Fruit fly (Drosophila melanogaster) whole organism, embryonic: ENCODE data around the gene dib.

Source experiments
- Aef1 ChIP-seq: fragments of 200-800 bp; sonication (Bioruptor generic); IDR thresholded peaks from 3 replicates; pipeline ENCODE4 v1.3.6; 2022; ENCODE audit warnings: missing biosample characterization, missing genetic modification characterization
- CG10321 ChIP-seq: fragments of 200-800 bp; sonication (Bioruptor generic); IDR thresholded peaks from 2 replicates; pipeline ENCODE4 v1.3.6; 2022; ENCODE audit warnings: missing biosample characterization, missing genetic modification characterization
- CG10565 ChIP-seq: fragments of 200-800 bp; sonication (Bioruptor generic); optimal IDR thresholded peaks from 3 replicates; lab custom pipeline; 2016; ENCODE audit warnings: missing biosample characterization, mild to moderate bottlenecking, missing genetic modification characterization
- CG10959 ChIP-seq: fragments of 200-800 bp; sonication (Bioruptor generic); IDR thresholded peaks from 2 replicates; pipeline ENCODE4 v1.3.6; 2022; ENCODE audit warnings: missing biosample characterization, missing genetic modification characterization
- CG11504 ChIP-seq: fragments of 200-800 bp; sonication (Bioruptor generic); optimal IDR thresholded peaks from 3 replicates; lab custom pipeline; 2019; ENCODE audit warnings: missing biosample characterization, mild to moderate bottlenecking, missing genetic modification characterization, moderate library complexity
- CG11560 ChIP-seq: fragments of 200-800 bp; sonication (Bioruptor generic); IDR thresholded peaks from 3 replicates; pipeline ENCODE4 v1.3.6; 2022; ENCODE audit warnings: missing biosample characterization, missing genetic modification characterization
- CG1233 ChIP-seq: fragments of 200-800 bp; sonication (Bioruptor generic); optimal IDR thresholded peaks from 4 replicates; lab custom pipeline; 2018; ENCODE audit warnings: missing biosample characterization, mild to moderate bottlenecking, missing genetic modification characterization
- CG13287 ChIP-seq: fragments of 200-800 bp; sonication (Bioruptor generic); IDR thresholded peaks from 2 replicates; pipeline ENCODE4 v1.3.6; 2022; ENCODE audit warnings: missing biosample characterization, missing genetic modification characterization; ENCODE audit not compliant: partially characterized antibody
- CG1529 ChIP-seq: fragments of 200-800 bp; sonication (Bioruptor generic); optimal IDR thresholded peaks from 3 replicates; lab custom pipeline; 2018; ENCODE audit warnings: missing biosample characterization, missing genetic modification characterization
- CG16779 ChIP-seq: fragments of 200-800 bp; sonication (Bioruptor generic); IDR thresholded peaks from 2 replicates; pipeline ENCODE4 v1.3.6; 2022; ENCODE audit warnings: missing biosample characterization, missing genetic modification characterization
- CG2202 ChIP-seq: fragments of 200-800 bp; sonication (Bioruptor generic); optimal IDR thresholded peaks from 2 replicates; lab custom pipeline; 2018; ENCODE audit warnings: missing biosample characterization, mild to moderate bottlenecking, missing genetic modification characterization
- CG42726 ChIP-seq: fragments of 200-800 bp; sonication (Bioruptor generic); IDR thresholded peaks from 2 replicates; pipeline ENCODE4 v1.3.6; 2022; ENCODE audit warnings: missing biosample characterization, missing genetic modification characterization; ENCODE audit not compliant: partially characterized antibody
- CG5953 ChIP-seq: fragments of 200-800 bp; sonication (Bioruptor generic); IDR thresholded peaks from 2 replicates; pipeline ENCODE4 v1.3.6; 2022; ENCODE audit warnings: missing biosample characterization, missing genetic modification characterization
- CG6791 ChIP-seq: fragments of 200-800 bp; sonication (Bioruptor generic); IDR thresholded peaks from 3 replicates; pipeline ENCODE4 v1.3.6; 2022; ENCODE audit warnings: missing biosample characterization, missing genetic modification characterization; ENCODE audit not compliant: partially characterized antibody
- CG7556 ChIP-seq: fragments of 200-800 bp; sonication (Bioruptor generic); optimal IDR thresholded peaks from 2 replicates; lab custom pipeline; 2017; ENCODE audit warnings: missing biosample characterization, mild to moderate bottlenecking, missing genetic modification characterization
- CG7839 ChIP-seq: fragments of 200-800 bp; sonication (Bioruptor generic); optimal IDR thresholded peaks from 3 replicates; lab custom pipeline; 2018; ENCODE audit warnings: missing biosample characterization, mild to moderate bottlenecking, missing genetic modification characterization, moderate library complexity
- CG8944 ChIP-seq: fragments of 200-800 bp; sonication (Bioruptor generic); optimal IDR thresholded peaks from 3 replicates; lab custom pipeline; 2016; ENCODE audit warnings: missing biosample characterization, missing genetic modification characterization
- Camta ChIP-seq: fragments of 200-800 bp; sonication (Bioruptor generic); optimal IDR thresholded peaks from 2 replicates; lab custom pipeline; 2016; ENCODE audit warnings: missing biosample characterization, missing genetic modification characterization
- ERR ChIP-seq: fragments of 200-800 bp; sonication (Bioruptor generic); optimal IDR thresholded peaks from 2 replicates; lab custom pipeline; 2016; ENCODE audit warnings: missing biosample characterization, missing genetic modification characterization
- GATAe ChIP-seq: fragments of 200-800 bp; sonication (Bioruptor generic); conservative IDR thresholded peaks from 2 replicates; pipeline ENCODE4 v1.3.6; 2022; ENCODE audit warnings: missing biosample characterization, missing genetic modification characterization
- Gug ChIP-seq: fragments of 200-800 bp; sonication (Bioruptor generic); IDR thresholded peaks from 4 replicates; pipeline ENCODE4 v1.3.6; 2022; ENCODE audit warnings: missing biosample characterization, missing genetic modification characterization
- HLH3B ChIP-seq: fragments of 200-800 bp; sonication (Bioruptor generic); IDR thresholded peaks from 2 replicates; pipeline ENCODE4 v1.3.6; 2022; ENCODE audit warnings: missing biosample characterization, missing genetic modification characterization
- HLH54F ChIP-seq: fragments of 200-800 bp; sonication (Bioruptor generic); optimal IDR thresholded peaks from 3 replicates; lab custom pipeline; 2016; ENCODE audit warnings: missing biosample characterization, missing genetic modification characterization
- Hr51 ChIP-seq, 2 experiments: fragments of 200-800 bp; sonication (Bioruptor generic); optimal IDR thresholded peaks; 2 replicates in 1 of 2; 3 replicates in 1 of 2; lab custom pipeline; 2016 to 2018; ENCODE audit warnings: missing biosample characterization in 2 of 2, missing genetic modification characterization in 2 of 2, mild to moderate bottlenecking in 1 of 2, moderate library complexity in 1 of 2
- Lhr ChIP-seq: fragments of 200-800 bp; sonication (Bioruptor generic); optimal IDR thresholded peaks from 3 replicates; lab custom pipeline; 2017; ENCODE audit warnings: mild to moderate bottlenecking, missing biosample characterization, missing genetic modification reagents, missing genetic modification characterization
- Mes4 ChIP-seq: fragments of 200-800 bp; sonication (Bioruptor generic); optimal IDR thresholded peaks from 2 replicates; lab custom pipeline; 2016; ENCODE audit warnings: missing biosample characterization, missing genetic modification characterization
- NK7.1 ChIP-seq: fragments of 200-800 bp; sonication (Bioruptor generic); optimal IDR thresholded peaks from 3 replicates; lab custom pipeline; 2016; ENCODE audit warnings: missing biosample characterization, missing genetic modification characterization
- Sry-δ ChIP-seq: fragments of 200-800 bp; sonication (Bioruptor generic); optimal IDR thresholded peaks from 2 replicates; lab custom pipeline; 2016; ENCODE audit warnings: missing biosample characterization, missing genetic modification characterization
- TFAM ChIP-seq: fragments of 200-800 bp; sonication (Bioruptor generic); optimal IDR thresholded peaks from 2 replicates; lab custom pipeline; 2017; ENCODE audit warnings: missing biosample characterization, missing genetic modification characterization, inconsistent platforms
- Trl ChIP-seq, 3 experiments: fragments of >200 bp in 2 of 3; fragments of 200-800 bp in 1 of 3; sonication (Bioruptor generic) in 1 of 3; optimal IDR thresholded peaks; 2 replicates in 1 of 3; 3 replicates in 2 of 3; lab custom pipeline; 2016 to 2017; ENCODE audit warnings: missing biosample characterization in 1 of 3, missing genetic modification characterization in 1 of 3
- Vsx1 ChIP-seq: fragments of 200-800 bp; sonication (Bioruptor generic); optimal IDR thresholded peaks from 2 replicates; lab custom pipeline; 2017; ENCODE audit warnings: missing biosample characterization, mild to moderate bottlenecking, missing genetic modification characterization, missing genetic modification reagents
- ap ChIP-seq: fragments of 200-800 bp; sonication (Bioruptor generic); IDR thresholded peaks from 2 replicates; pipeline ENCODE4 v1.3.6; 2022; ENCODE audit warnings: missing biosample characterization, missing genetic modification characterization
- crol ChIP-seq: fragments of 200-800 bp; sonication (Bioruptor generic); IDR thresholded peaks from 2 replicates; pipeline ENCODE4 v1.3.6; 2022; ENCODE audit warnings: missing biosample characterization, missing genetic modification characterization
- gce ChIP-seq: fragments of 200-800 bp; sonication (Bioruptor generic); IDR thresholded peaks from 3 replicates; pipeline ENCODE4 v1.3.6; 2022; ENCODE audit warnings: missing biosample characterization, missing genetic modification characterization
- gem ChIP-seq: fragments of 200-800 bp; sonication (Bioruptor generic); optimal IDR thresholded peaks from 2 replicates; lab custom pipeline; 2019; ENCODE audit warnings: missing biosample characterization, mild to moderate bottlenecking, missing genetic modification characterization, moderate library complexity
- ham ChIP-seq: fragments of 200-800 bp; sonication (Bioruptor generic); IDR thresholded peaks from 2 replicates; pipeline ENCODE4 v1.3.6; 2022; ENCODE audit warnings: missing biosample characterization, missing genetic modification characterization
- kni ChIP-seq: fragments of 200-800 bp; sonication (Bioruptor generic); optimal IDR thresholded peaks from 3 replicates; lab custom pipeline; 2017; ENCODE audit warnings: mild to moderate bottlenecking, missing biosample characterization, missing genetic modification reagents, missing genetic modification characterization
- maf-S ChIP-seq: fragments of 200-800 bp; sonication (Bioruptor generic); optimal IDR thresholded peaks from 2 replicates; lab custom pipeline; 2016; ENCODE audit warnings: missing biosample characterization, missing genetic modification characterization
- mld ChIP-seq: fragments of 200-800 bp; sonication (Bioruptor generic); IDR thresholded peaks from 3 replicates; pipeline ENCODE4 v1.3.6; 2022; ENCODE audit warnings: missing biosample characterization, missing genetic modification characterization; ENCODE audit not compliant: partially characterized antibody
- nau ChIP-seq: fragments of 200-800 bp; sonication (Bioruptor generic); optimal IDR thresholded peaks from 3 replicates; lab custom pipeline; 2017; ENCODE audit warnings: missing biosample characterization, mild to moderate bottlenecking, missing genetic modification characterization, missing genetic modification reagents
- pho ChIP-seq: fragments of 200-800 bp; sonication (Bioruptor generic); optimal IDR thresholded peaks from 2 replicates; lab custom pipeline; 2016; ENCODE audit warnings: missing biosample characterization, missing genetic modification characterization
- prd ChIP-seq, 3 experiments: fragments of >200 bp in 2 of 3; fragments of 200-800 bp in 1 of 3; sonication (Bioruptor generic) in 1 of 3; optimal IDR thresholded peaks in 2 of 3; IDR thresholded peaks in 1 of 3; 2 replicates in 2 of 3; 3 replicates in 1 of 3; pipeline versions ENCODE4 v1.3.6 to Lab custom; 2017 to 2022; ENCODE audit warnings: missing biosample characterization in 1 of 3, missing genetic modification characterization in 1 of 3
- pros ChIP-seq: fragments of 200-800 bp; sonication (Bioruptor generic); optimal IDR thresholded peaks from 3 replicates; lab custom pipeline; 2019; ENCODE audit warnings: missing biosample characterization, mild to moderate bottlenecking, missing genetic modification characterization, moderate library complexity
- pzg ChIP-seq: fragments of 200-800 bp; sonication (Bioruptor generic); optimal IDR thresholded peaks from 3 replicates; lab custom pipeline; 2018; ENCODE audit warnings: missing biosample characterization, mild to moderate bottlenecking, missing genetic modification characterization, moderate library complexity
- sc ChIP-seq, 3 experiments: fragments of >200 bp in 2 of 3; fragments of 200-800 bp in 1 of 3; sonication (Bioruptor generic) in 1 of 3; optimal IDR thresholded peaks; 2 replicates in 2 of 3; 3 replicates in 1 of 3; lab custom pipeline; 2017; ENCODE audit warnings: mild to moderate bottlenecking in 1 of 3, missing biosample characterization in 1 of 3, missing genetic modification characterization in 1 of 3, missing genetic modification reagents in 1 of 3
- scrt ChIP-seq: fragments of 200-800 bp; sonication (Bioruptor generic); optimal IDR thresholded peaks from 2 replicates; lab custom pipeline; 2018; ENCODE audit warnings: missing biosample characterization, mild to moderate bottlenecking, missing genetic modification characterization, moderate library complexity
- slbo ChIP-seq: fragments of 200-800 bp; sonication (Bioruptor generic); IDR thresholded peaks from 2 replicates; pipeline ENCODE4 v1.3.6; 2022; ENCODE audit warnings: missing biosample characterization, missing genetic modification characterization
- sqz ChIP-seq: fragments of 200-800 bp; sonication (Bioruptor generic); optimal IDR thresholded peaks from 3 replicates; lab custom pipeline; 2018; ENCODE audit warnings: missing biosample characterization, mild to moderate bottlenecking, missing genetic modification characterization
- vvl ChIP-seq: fragments of 200-800 bp; sonication (Bioruptor generic); IDR thresholded peaks from 2 replicates; pipeline ENCODE4 v1.3.6; 2022; ENCODE audit warnings: missing biosample characterization, missing genetic modification characterization
- yki ChIP-seq: fragments of >200 bp; optimal IDR thresholded peaks from 3 replicates; lab custom pipeline; 2018

Gene dib

DNA sequence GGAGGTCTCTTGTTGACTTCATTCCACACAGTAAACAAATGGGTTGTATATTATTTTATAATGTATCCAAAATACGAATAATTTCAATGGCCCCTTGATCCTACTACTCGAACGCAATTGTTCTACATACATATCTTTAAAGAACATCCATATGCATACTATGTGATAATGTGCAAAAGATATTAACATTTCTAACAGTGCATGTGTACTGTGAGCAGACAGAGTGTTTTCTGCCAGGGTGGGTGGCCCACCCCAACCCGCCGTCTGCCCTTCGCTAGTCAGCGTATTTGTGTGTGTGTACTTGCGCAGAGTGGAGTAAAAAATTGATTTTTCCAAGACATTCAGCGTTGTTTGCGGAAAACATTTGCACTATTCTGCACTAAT is 8.9 kb downstream of the dib start (continued):
- TF ChIP-seq Aef1 = peak; percentile 69
- TF ChIP-seq GATAe (GFP tag; lab: Robert Waterston, UW) = no peak
- peak; percentile 42 for TF ChIP-seq HLH54F (GFP tag; lab: Kevin White, UChicago)
- TF ChIP-seq CG13287 (GFP tag; lab: Robert Waterston, UW) = no peak
- no peak for TF ChIP-seq ERR (GFP tag; lab: Kevin White, UChicago)
- TF ChIP-seq CG11504 (tag; lab: Kevin White, UChicago) = peak; percentile 23
- no peak for TF ChIP-seq scrt (GFP tag; lab: Kevin White, UChicago)
- TF ChIP-seq CG1529 (GFP tag; lab: Kevin White, UChicago) = no peak
- peak; percentile 15 for TF ChIP-seq CG1233 (GFP tag; lab: Kevin White, UChicago)
- no peak for TF ChIP-seq Camta (GFP tag; lab: Kevin White, UChicago)
- TF ChIP-seq CG6791 (GFP tag; lab: Robert Waterston, UW) = no peak
- TF ChIP-seq CG16779 (GFP tag; lab: Robert Waterston, UW) = no peak
- no peak for TF ChIP-seq kni (GFP tag; lab: Kevin White, UChicago)
- no peak for TF ChIP-seq CG42726
- TF ChIP-seq CG7839 (tag; lab: Kevin White, UChicago) = no peak
- TF ChIP-seq CG11560 (tag; lab: Robert Waterston, UW) = no peak
- TF ChIP-seq ham (GFP tag; lab: Robert Waterston, UW) = peak; percentile 46; the same call in 1 of the 2 replicates
- TF ChIP-seq prd (optimal IDR thresholded peaks at IDR 0.05; lab: Kevin White, UChicago) = no peak
- TF ChIP-seq prd (GFP tag; IDR thresholded peaks at IDR 0.05; lab: Robert Waterston, UW) = peak; percentile 66
- no peak for TF ChIP-seq maf-S
- TF ChIP-seq pros (GFP tag; lab: Kevin White, UChicago) = no peak
- no peak for TF ChIP-seq Mes4 (GFP tag; lab: Kevin White, UChicago)
- peak; percentile 78 for TF ChIP-seq Gug
- no peak for TF ChIP-seq yki
- no peak for TF ChIP-seq Sry-δ (GFP tag; lab: Kevin White, UChicago)
- 0 out of 2 replicates have a peak, but pooled peaks have one; percentile 18 for TF ChIP-seq CG10321 (GFP tag; lab: Robert Waterston, UW)
- TF ChIP-seq nau (GFP tag; lab: Kevin White, UChicago) = no peak
- peak in 1 of 2 experiments; percentile 56 for TF ChIP-seq Hr51 (GFP tag; optimal IDR thresholded peaks at IDR 0.05; lab: Kevin White, UChicago)
- TF ChIP-seq crol (GFP tag; lab: Robert Waterston, UW) = peak; percentile 68
- peak; percentile 43; the same call in 1 of the 2 replicates for TF ChIP-seq CG10959 (GFP tag; lab: Robert Waterston, UW)
- no peak for TF ChIP-seq pho (GFP tag; lab: Kevin White, UChicago)
- TF ChIP-seq sqz (GFP tag; lab: Kevin White, UChicago) = no peak
- TF ChIP-seq Vsx1 = no peak
- peak; percentile 82 for TF ChIP-seq vvl
- TF ChIP-seq TFAM (GFP tag; lab: Kevin White, UChicago) = no peak
- TF ChIP-seq mld = no peak
- no peak for TF ChIP-seq sc (optimal IDR thresholded peaks at IDR 0.05; lab: Kevin White, UChicago)
- no peak for TF ChIP-seq sc (GFP tag; optimal IDR thresholded peaks at IDR 0.05; lab: Kevin White, UChicago)
- no peak for TF ChIP-seq CG10565 (GFP tag; lab: Kevin White, UChicago)
- TF ChIP-seq gem (tag; lab: Kevin White, UChicago) = peak; percentile 64
- TF ChIP-seq CG5953 = peak; percentile 72; the same call in 1 of the 2 replicates
- TF ChIP-seq Lhr (GFP tag; lab: Kevin White, UChicago) = no peak
- TF ChIP-seq CG7556 (GFP tag; lab: Kevin White, UChicago) = peak; percentile 46
- TF ChIP-seq Trl (optimal IDR thresholded peaks at IDR 0.05; lab: Kevin White, UChicago) = no peak
- TF ChIP-seq Trl (GFP tag; optimal IDR thresholded peaks at IDR 0.05; lab: Kevin White, UChicago) = no peak
- peak; percentile 76 for TF ChIP-seq ap (GFP tag; lab: Robert Waterston, UW)
- peak; percentile 53; the same call in 1 of the 3 replicates for TF ChIP-seq gce (GFP tag; lab: Robert Waterston, UW)
- TF ChIP-seq pzg (GFP tag; lab: Kevin White, UChicago) = no peak
- peak; percentile 82 for TF ChIP-seq HLH3B (GFP tag; lab: Robert Waterston, UW)
- peak; percentile 88 for TF ChIP-seq slbo (GFP tag; lab: Robert Waterston, UW)
- no peak for TF ChIP-seq NK7.1 (GFP tag; lab: Kevin White, UChicago)
- TF ChIP-seq CG2202 (tag; lab: Kevin White, UChicago) = no peak
- peak; percentile 33 for TF ChIP-seq CG8944 (GFP tag; lab: Kevin White, UChicago)
